Fruit fly (Drosophila melanogaster) whole organism, embryonic: ENCODE results near the gene Sirup.
A peak's percentile ranks its signal among the peaks of the same experiment; 100 is the strongest.

Source experiments
- Awh ChIP-seq: fragments of 200-800 bp; sonication (Bioruptor generic); IDR thresholded peaks from 2 replicates; pipeline ENCODE4, ENCODE4 v1.3.6; 2022; ENCODE audit warnings: missing biosample characterization, missing genetic modification characterization
- CG1024 ChIP-seq: fragments of 200-800 bp; sonication (Bioruptor generic); IDR thresholded peaks from 2 replicates; pipeline ENCODE4 v1.3.6; 2022; ENCODE audit warnings: missing biosample characterization, missing genetic modification characterization
- CG10274 ChIP-seq: fragments of 200-800 bp; sonication (Bioruptor generic); optimal IDR thresholded peaks from 3 replicates; lab custom pipeline; 2017; ENCODE audit warnings: missing biosample characterization, mild to moderate bottlenecking, missing genetic modification characterization
- CG10462 ChIP-seq: fragments of 200-800 bp; sonication (Bioruptor generic); optimal IDR thresholded peaks from 2 replicates; lab custom pipeline; 2016; ENCODE audit warnings: missing biosample characterization, missing genetic modification characterization
- CG10543 ChIP-seq: fragments of 200-800 bp; sonication (Bioruptor generic); optimal IDR thresholded peaks from 3 replicates; lab custom pipeline; 2017; ENCODE audit warnings: missing biosample characterization, mild to moderate bottlenecking, missing genetic modification characterization, moderate library complexity
- CG11398 ChIP-seq: fragments of 200-800 bp; sonication (Bioruptor generic); optimal IDR thresholded peaks from 2 replicates; lab custom pipeline; 2016; ENCODE audit warnings: missing biosample characterization, missing genetic modification characterization
- CG13123 ChIP-seq: fragments of 200-800 bp; sonication (Bioruptor generic); optimal IDR thresholded peaks from 2 replicates; lab custom pipeline; 2016; ENCODE audit warnings: missing biosample characterization, missing genetic modification characterization
- CG15601 ChIP-seq: fragments of 200-800 bp; sonication (Bioruptor generic); optimal IDR thresholded peaks from 3 replicates; lab custom pipeline; 2019; ENCODE audit warnings: missing biosample characterization, mild to moderate bottlenecking, missing genetic modification characterization, moderate library complexity
- CG18262 ChIP-seq: fragments of 200-800 bp; optimal IDR thresholded peaks from 3 replicates; lab custom pipeline; 2019; ENCODE audit warnings: missing biosample characterization, mild to moderate bottlenecking, missing genetic modification characterization, moderate library complexity
- CG1832 ChIP-seq: fragments of 200-800 bp; sonication (Bioruptor generic); optimal IDR thresholded peaks from 2 replicates; lab custom pipeline; 2017; ENCODE audit warnings: missing biosample characterization, mild to moderate bottlenecking, missing genetic modification characterization, inconsistent platforms
- CG3995 ChIP-seq: fragments of 200-800 bp; sonication (Bioruptor generic); optimal IDR thresholded peaks from 3 replicates; lab custom pipeline; 2016; ENCODE audit warnings: missing biosample characterization, missing genetic modification characterization
- CG5953 ChIP-seq: fragments of 200-800 bp; sonication (Bioruptor generic); IDR thresholded peaks from 2 replicates; pipeline ENCODE4 v1.3.6; 2022; ENCODE audit warnings: missing biosample characterization, missing genetic modification characterization
- CG6654 ChIP-seq: fragments of 200-800 bp; sonication (Bioruptor generic); optimal IDR thresholded peaks from 2 replicates; lab custom pipeline; 2017; ENCODE audit warnings: missing biosample characterization, mild to moderate bottlenecking, missing genetic modification characterization
- CG7357 ChIP-seq: fragments of 200-800 bp; sonication (Bioruptor generic); IDR thresholded peaks from 3 replicates; pipeline ENCODE4 v1.3.6; 2022; ENCODE audit warnings: missing biosample characterization, missing genetic modification characterization
- CG8924 ChIP-seq: fragments of 200-800 bp; optimal IDR thresholded peaks from 3 replicates; lab custom pipeline; 2019; ENCODE audit warnings: missing biosample characterization, mild to moderate bottlenecking, missing genetic modification characterization, moderate library complexity
- CG9876 ChIP-seq: fragments of 200-800 bp; sonication (Bioruptor generic); optimal IDR thresholded peaks from 2 replicates; lab custom pipeline; 2016; ENCODE audit warnings: missing biosample characterization, missing genetic modification characterization
- D19B ChIP-seq: fragments of 200-800 bp; sonication (Bioruptor generic); optimal IDR thresholded peaks from 2 replicates; lab custom pipeline; 2017; ENCODE audit warnings: missing biosample characterization, mild to moderate bottlenecking, missing genetic modification characterization
- Dip3 ChIP-seq: fragments of 200-800 bp; sonication (Bioruptor generic); optimal IDR thresholded peaks from 3 replicates; lab custom pipeline; 2016; ENCODE audit warnings: missing biosample characterization, missing genetic modification characterization
- Dp ChIP-seq: fragments of 200-800 bp; sonication (Bioruptor generic); optimal IDR thresholded peaks from 2 replicates; lab custom pipeline; 2018; ENCODE audit warnings: missing biosample characterization, mild to moderate bottlenecking, missing genetic modification characterization, moderate library complexity
- Elba2 ChIP-seq: fragments of 200-800 bp; sonication (Bioruptor generic); optimal IDR thresholded peaks from 3 replicates; lab custom pipeline; 2016; ENCODE audit warnings: missing biosample characterization, missing genetic modification characterization
- HLH3B ChIP-seq: fragments of 200-800 bp; sonication (Bioruptor generic); IDR thresholded peaks from 2 replicates; pipeline ENCODE4 v1.3.6; 2022; ENCODE audit warnings: missing biosample characterization, missing genetic modification characterization
- Lpt ChIP-seq: fragments of >200 bp; optimal IDR thresholded peaks from 2 replicates; lab custom pipeline; 2018; ENCODE audit warnings: missing biosample characterization, missing genetic modification characterization
- Med ChIP-seq: fragments of 200-800 bp; sonication (Bioruptor generic); peaks from one replicate; lab custom pipeline; 2016; ENCODE audit warnings: missing biosample characterization, missing genetic modification characterization, mild to moderate bottlenecking, inconsistent platforms, moderate library complexity
- Neu2 ChIP-seq: fragments of 200-800 bp; sonication (Bioruptor generic); optimal IDR thresholded peaks from 3 replicates; lab custom pipeline; 2016; ENCODE audit warnings: missing biosample characterization, missing genetic modification characterization, borderline replicate concordance
- Nf-YB ChIP-seq: fragments of 200-800 bp; sonication (Bioruptor generic); optimal IDR thresholded peaks from 3 replicates; lab custom pipeline; 2019; ENCODE audit warnings: missing biosample characterization, mild to moderate bottlenecking, missing genetic modification characterization, moderate library complexity
- Sox102F ChIP-seq: fragments of 200-800 bp; sonication (Bioruptor generic); optimal IDR thresholded peaks from 2 replicates; lab custom pipeline; 2018; ENCODE audit warnings: missing biosample characterization, mild to moderate bottlenecking, missing genetic modification characterization, moderate library complexity
- Vsx1 ChIP-seq: fragments of 200-800 bp; sonication (Bioruptor generic); optimal IDR thresholded peaks from 2 replicates; lab custom pipeline; 2017; ENCODE audit warnings: missing biosample characterization, mild to moderate bottlenecking, missing genetic modification characterization, missing genetic modification reagents
- bab2 ChIP-seq: fragments of 200-800 bp; sonication (Bioruptor generic); optimal IDR thresholded peaks from 2 replicates; lab custom pipeline; 2016; ENCODE audit warnings: missing biosample characterization, missing genetic modification characterization
- bigmax ChIP-seq: fragments of 200-800 bp; sonication (Bioruptor generic); optimal IDR thresholded peaks from 2 replicates; lab custom pipeline; 2018; ENCODE audit warnings: missing biosample characterization, mild to moderate bottlenecking, missing genetic modification characterization
- bsh ChIP-seq, 2 experiments: fragments of 200-800 bp; sonication (Bioruptor generic); optimal IDR thresholded peaks; 2 replicates each; lab custom pipeline; 2017 to 2018; ENCODE audit warnings: mild to moderate bottlenecking in 2 of 2, missing biosample characterization in 2 of 2, missing genetic modification characterization in 2 of 2, moderate library complexity in 1 of 2
- cas ChIP-seq: fragments of 200-800 bp; sonication (Bioruptor generic); IDR thresholded peaks from 2 replicates; pipeline ENCODE4 v1.3.6; 2022; ENCODE audit warnings: missing biosample characterization, missing genetic modification characterization
- croc ChIP-seq: fragments of 200-800 bp; sonication (Bioruptor generic); conservative IDR thresholded peaks from 3 replicates; pipeline ENCODE4 v1.3.6; 2022; ENCODE audit warnings: missing biosample characterization, missing genetic modification characterization
- dm ChIP-seq: fragments of 200-800 bp; sonication (Bioruptor generic); optimal IDR thresholded peaks from 3 replicates; lab custom pipeline; 2016; ENCODE audit warnings: missing biosample characterization, missing genetic modification characterization
- ftz-f1 ChIP-seq: fragments of 200-800 bp; sonication (Bioruptor generic); optimal IDR thresholded peaks from 2 replicates; lab custom pipeline; 2016; ENCODE audit warnings: missing biosample characterization, missing genetic modification characterization
- gsb ChIP-seq: fragments of 200-800 bp; sonication (Bioruptor generic); IDR thresholded peaks from 2 replicates; pipeline ENCODE4 v1.3.6; 2022; ENCODE audit warnings: missing biosample characterization, missing genetic modification characterization
- jumu ChIP-seq: fragments of 200-800 bp; sonication (Bioruptor generic); optimal IDR thresholded peaks from 3 replicates; lab custom pipeline; 2016; ENCODE audit warnings: missing biosample characterization, missing genetic modification characterization
- maf-S ChIP-seq: fragments of 200-800 bp; sonication (Bioruptor generic); optimal IDR thresholded peaks from 2 replicates; lab custom pipeline; 2016; ENCODE audit warnings: missing biosample characterization, missing genetic modification characterization
- mirr ChIP-seq: fragments of 200-800 bp; sonication (Bioruptor generic); optimal IDR thresholded peaks from 3 replicates; lab custom pipeline; 2018; ENCODE audit warnings: missing biosample characterization, mild to moderate bottlenecking, missing genetic modification characterization
- oc ChIP-seq: fragments of 200-800 bp; sonication (Bioruptor generic); optimal IDR thresholded peaks from 2 replicates; lab custom pipeline; 2018; ENCODE audit warnings: missing biosample characterization, mild to moderate bottlenecking, missing genetic modification characterization, moderate library complexity
- odd ChIP-seq: fragments of 200-800 bp; sonication (Bioruptor generic); optimal IDR thresholded peaks from 2 replicates; lab custom pipeline; 2017; ENCODE audit warnings: missing biosample characterization, mild to moderate bottlenecking, missing genetic modification characterization
- org-1 ChIP-seq: fragments of 200-800 bp; sonication (Bioruptor generic); optimal IDR thresholded peaks from 2 replicates; lab custom pipeline; 2017; ENCODE audit warnings: missing biosample characterization, missing genetic modification characterization
- pfk ChIP-seq: fragments of 200-800 bp; sonication (Bioruptor generic); optimal IDR thresholded peaks from 2 replicates; lab custom pipeline; 2018; ENCODE audit warnings: missing biosample characterization, mild to moderate bottlenecking, missing genetic modification characterization, moderate library complexity
- sd ChIP-seq: fragments of 200-800 bp; sonication (Bioruptor generic); optimal IDR thresholded peaks from 3 replicates; lab custom pipeline; 2018; ENCODE audit warnings: missing biosample characterization, mild to moderate bottlenecking, missing genetic modification characterization, moderate library complexity
- shn ChIP-seq: fragments of 200-800 bp; sonication (Bioruptor generic); optimal IDR thresholded peaks from 3 replicates; lab custom pipeline; 2016; ENCODE audit warnings: missing biosample characterization, missing genetic modification characterization
- slbo ChIP-seq: fragments of 200-800 bp; sonication (Bioruptor generic); IDR thresholded peaks from 2 replicates; pipeline ENCODE4 v1.3.6; 2022; ENCODE audit warnings: missing biosample characterization, missing genetic modification characterization
- sqz ChIP-seq: fragments of 200-800 bp; sonication (Bioruptor generic); optimal IDR thresholded peaks from 3 replicates; lab custom pipeline; 2018; ENCODE audit warnings: missing biosample characterization, mild to moderate bottlenecking, missing genetic modification characterization
- tll ChIP-seq, 2 experiments: fragments of 200-800 bp in 1 of 2; fragments of >200 bp in 1 of 2; sonication (Bioruptor generic) in 1 of 2; optimal IDR thresholded peaks; 2 replicates each; lab custom pipeline; 2017 to 2019; ENCODE audit warnings: missing biosample characterization in 2 of 2, missing genetic modification characterization in 2 of 2, mild to moderate bottlenecking in 1 of 2, moderate library complexity in 1 of 2
- twi ChIP-seq: fragments of 200-800 bp; optimal IDR thresholded peaks from 2 replicates; lab custom pipeline; 2019; ENCODE audit warnings: missing biosample characterization, mild to moderate bottlenecking, missing genetic modification characterization, moderate library complexity
- unc-4 ChIP-seq: fragments of 200-800 bp; sonication (Bioruptor generic); IDR thresholded peaks from 2 replicates; pipeline ENCODE4 v1.3.6; 2022; ENCODE audit warnings: missing biosample characterization, missing genetic modification characterization; ENCODE audit not compliant: partially characterized antibody
- vfl ChIP-seq: fragments of 200-800 bp; sonication (Bioruptor generic); optimal IDR thresholded peaks from 2 replicates; lab custom pipeline; 2016; ENCODE audit warnings: missing biosample characterization, missing genetic modification characterization

Gene Sirup

DNA sequence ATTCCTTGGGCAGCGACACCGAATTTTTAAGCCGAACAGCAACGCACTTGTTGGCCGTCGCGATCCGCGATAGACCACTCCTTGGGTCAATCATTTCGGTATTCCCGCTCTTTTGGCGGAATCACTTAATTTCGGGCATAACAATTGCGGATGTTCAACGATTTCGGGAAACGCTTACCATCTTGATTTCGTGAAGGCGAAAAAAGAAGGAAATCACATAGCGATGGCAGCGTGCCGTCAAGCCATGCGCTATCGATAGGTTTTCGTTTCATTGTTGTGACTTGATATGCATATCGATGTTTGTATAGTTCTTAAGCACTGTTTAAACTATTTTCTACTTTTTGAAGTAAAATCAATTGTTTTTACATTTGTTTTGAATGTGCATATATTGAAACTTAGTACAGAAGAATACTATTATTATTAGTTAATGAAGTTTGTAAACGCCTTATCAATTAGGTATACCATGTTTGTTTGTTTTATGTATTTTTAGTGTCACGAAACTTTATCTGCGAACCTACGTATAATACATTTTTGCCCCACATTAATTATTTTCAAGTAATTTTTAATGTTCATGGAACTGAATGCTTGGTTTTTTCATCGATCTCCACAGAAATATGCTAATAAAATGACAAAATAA is 44.1 kb downstream of the Sirup start, which contains the start of gene RpL36A (continued):
- 0 out of 2 replicates have a peak, but pooled peaks have one; percentile 36 for TF ChIP-seq HLH3B (GFP tag; lab: Robert Waterston, UW)
- 0 out of 3 replicates have a peak, but pooled peaks have one; percentile 42 for TF ChIP-seq CG7357 (GFP tag; lab: Robert Waterston, UW)
- no peak for TF ChIP-seq CG1024
- peak; percentile 16 for TF ChIP-seq sd
- no peak for TF ChIP-seq Vsx1
- TF ChIP-seq bigmax (GFP tag; lab: Kevin White, UChicago), result peak; percentile 4
- TF ChIP-seq bsh (GFP tag; optimal IDR thresholded peaks at IDR 0.05; lab: Kevin White, UChicago), result peak; percentile 29 to 55
- no peak for TF ChIP-seq CG1832 (GFP tag; lab: Kevin White, UChicago)
- no peak for TF ChIP-seq D19B (GFP tag; lab: Kevin White, UChicago)
- no peak for TF ChIP-seq tll (GFP tag; optimal IDR thresholded peaks at IDR 0.05; lab: Kevin White, UChicago)
- TF ChIP-seq bab2 (GFP tag; lab: Kevin White, UChicago), result no peak
- no peak for TF ChIP-seq sqz (GFP tag; lab: Kevin White, UChicago)
- no peak for TF ChIP-seq Neu2 (GFP tag; lab: Kevin White, UChicago)
- TF ChIP-seq CG6654, result no peak
- TF ChIP-seq ftz-f1 (GFP tag; lab: Kevin White, UChicago), result no peak
- TF ChIP-seq Nf-YB (GFP tag; lab: Kevin White, UChicago), result peak; percentile 25
- peak; percentile 43 for TF ChIP-seq org-1 (GFP tag; lab: Kevin White, UChicago)
- peak; percentile 76 for TF ChIP-seq slbo (GFP tag; lab: Robert Waterston, UW)
- TF ChIP-seq CG9876 (GFP tag; lab: Kevin White, UChicago), result peak; percentile 71
- TF ChIP-seq oc (tag; lab: Kevin White, UChicago), result no peak
- peak; percentile 4 for TF ChIP-seq twi (tag; lab: Kevin White, UChicago)
- peak; percentile 46 for TF ChIP-seq shn
- peak; percentile 69 for TF ChIP-seq maf-S (GFP tag; lab: Kevin White, UChicago)
- no peak for TF ChIP-seq CG10462 (GFP tag; lab: Kevin White, UChicago)
- no peak for TF ChIP-seq CG18262 (tag; lab: Kevin White, UChicago)
- peak; percentile 52 for TF ChIP-seq CG11398 (GFP tag; lab: Kevin White, UChicago)
- TF ChIP-seq CG8924 (tag; lab: Kevin White, UChicago), result peak; percentile 52
- TF ChIP-seq CG5953 (GFP tag; lab: Robert Waterston, UW), result no peak; the same call in 1 of the 2 replicates
- TF ChIP-seq cas, result no peak
- no peak for TF ChIP-seq odd
- TF ChIP-seq pfk (GFP tag; lab: Kevin White, UChicago), result peak; percentile 61
- peak; percentile 58 for TF ChIP-seq CG10543
- peak; percentile 53; the same call in 1 of the 2 replicates for TF ChIP-seq Awh (GFP tag; lab: Robert Waterston, UW)
- peak; percentile 94 for TF ChIP-seq Med
- no peak for TF ChIP-seq Dip3 (GFP tag; lab: Kevin White, UChicago)
- no peak for TF ChIP-seq CG13123 (GFP tag; lab: Kevin White, UChicago)
- TF ChIP-seq Dp (GFP tag; lab: Kevin White, UChicago), result peak; percentile 22
- TF ChIP-seq Lpt (GFP tag; lab: Kevin White, UChicago), result no peak
- no peak for TF ChIP-seq CG10274 (GFP tag; lab: Kevin White, UChicago)
- no peak for TF ChIP-seq Sox102F
- no peak for TF ChIP-seq vfl
- TF ChIP-seq unc-4 (GFP tag; lab: Robert Waterston, UW), result peak; percentile 73
- peak; percentile 90 for TF ChIP-seq CG3995
- no peak for TF ChIP-seq croc
- peak; percentile 89 for TF ChIP-seq dm (GFP tag; lab: Kevin White, UChicago)
- peak; percentile 79 for TF ChIP-seq mirr (GFP tag; lab: Kevin White, UChicago)
- TF ChIP-seq Elba2, result no peak
- no peak for TF ChIP-seq gsb (GFP tag; lab: Robert Waterston, UW)
- peak; percentile 54 for TF ChIP-seq CG15601 (tag; lab: Kevin White, UChicago)
- no peak for TF ChIP-seq jumu (GFP tag; lab: Kevin White, UChicago)
